Worm (Caenorhabditis elegans): Measurements from ENCODE around the gene Y58A7A.4.
A peak's percentile ranks its signal among the peaks of the same experiment; 100 is the strongest.

Gene Y58A7A.4

ce11 chrV:5088311-5088710 lies 3.5 kb upstream of the Y58A7A.4 start:
- no peak for TF ChIP-seq lin-11 (tag; optimal IDR thresholded peaks at IDR 0.05)
- TF ChIP-seq nhr-6 (tag; optimal IDR thresholded peaks at IDR 0.05): no peak
- no peak for TF ChIP-seq mbf-1 (tag; optimal IDR thresholded peaks at IDR 0.05)
- no peak for TF ChIP-seq egl-27 (tag; optimal IDR thresholded peaks at IDR 0.05)
- TF ChIP-seq unc-39 (tag; optimal IDR thresholded peaks at IDR 0.05): no peak
- TF ChIP-seq lin-39 (tag; optimal IDR thresholded peaks at IDR 0.05): no peak
- TF ChIP-seq ama-1 (optimal IDR thresholded peaks at IDR 0.05): no peak
- TF ChIP-seq nhr-11 (tag; optimal IDR thresholded peaks at IDR 0.05): no peak
- TF ChIP-seq ztf-11 (tag; optimal IDR thresholded peaks at IDR 0.05): no peak
- peak; percentile 39 for TF ChIP-seq sem-4 (tag; optimal IDR thresholded peaks at IDR 0.05)
- TF ChIP-seq Y55F3AM.14 (GFP tag; optimal IDR thresholded peaks at IDR 0.05): no peak
- TF ChIP-seq sma-9 (GFP tag; optimal IDR thresholded peaks at IDR 0.05): peak; percentile 35
- no peak for TF ChIP-seq sma-9 (tag; optimal IDR thresholded peaks at IDR 0.05)
- TF ChIP-seq ceh-16 (tag; optimal IDR thresholded peaks at IDR 0.05): no peak
- no peak for TF ChIP-seq lsy-2 (tag; optimal IDR thresholded peaks at IDR 0.05)
- no peak for TF ChIP-seq nhr-23 (tag; optimal IDR thresholded peaks at IDR 0.05)
- no peak for TF ChIP-seq elt-1 (tag; optimal IDR thresholded peaks at IDR 0.05)
- no peak for TF ChIP-seq aly-2 (tag; optimal IDR thresholded peaks at IDR 0.05)

- TF ChIP-seq fos-1 (tag; optimal IDR thresholded peaks at IDR 0.05) (peak; percentile 10), sem-4 (tag; optimal IDR thresholded peaks at IDR 0.05) (peak; percentile 10), lsy-2 (tag; optimal IDR thresholded peaks at IDR 0.05) (peak in 1 of 2 experiments; percentile 45), nhr-129 (tag; optimal IDR thresholded peaks at IDR 0.05) (peak; percentile 97), sma-9 (GFP tag; optimal IDR thresholded peaks at IDR 0.05) (peak; percentile 82), sma-9 (tag; optimal IDR thresholded peaks at IDR 0.05) (no peak), nhr-237 (tag; optimal IDR thresholded peaks at IDR 0.05) (no peak), nhr-25 (tag; optimal IDR thresholded peaks at IDR 0.05) (no peak), C34F6.9 (tag; optimal IDR thresholded peaks at IDR 0.05) (peak; percentile 25), ZK546.5 (tag; optimal IDR thresholded peaks at IDR 0.05) (no peak), unc-55 (GFP tag; optimal IDR thresholded peaks at IDR 0.05) (peak; percentile 57)
These were observed 2.2 kb upstream of the Y58A7A.4 start, which contains the start of gene Y58A7A.5 for ce11 chrV:5086919-5087404. TSS of gene Y58A7A.5 (minus strand) at chrV:5086969.

ce11 chrV:5080853-5081338 lies 3.9 kb downstream of the Y58A7A.4 start, which contains the start of gene Y58A7A.3:
TSS of gene Y58A7A.3 (minus strand) at chrV:5080903.
- TF ChIP-seq ceh-16 (tag; optimal IDR thresholded peaks at IDR 0.05): no peak
- TF ChIP-seq nhr-25 (tag; optimal IDR thresholded peaks at IDR 0.05): peak; percentile 57
- peak; percentile 62 for TF ChIP-seq C34F6.9 (tag; optimal IDR thresholded peaks at IDR 0.05)
- TF ChIP-seq crh-2 (tag; optimal IDR thresholded peaks at IDR 0.05): peak; percentile 38
- TF ChIP-seq sma-9 (GFP tag; optimal IDR thresholded peaks at IDR 0.05): peak; percentile 33
- TF ChIP-seq sma-9 (tag; optimal IDR thresholded peaks at IDR 0.05): no peak
- TF ChIP-seq lin-11 (tag; optimal IDR thresholded peaks at IDR 0.05): no peak
- peak; percentile 43 for TF ChIP-seq sma-3 (GFP tag; optimal IDR thresholded peaks at IDR 0.05)
- peak; percentile 100 for TF ChIP-seq nhr-129 (tag; optimal IDR thresholded peaks at IDR 0.05)
- TF ChIP-seq mab-5 (tag; optimal IDR thresholded peaks at IDR 0.05): no peak
- TF ChIP-seq lsy-2 (tag; optimal IDR thresholded peaks at IDR 0.05): peak in 1 of 2 experiments; percentile 31
- TF ChIP-seq fos-1 (tag; optimal IDR thresholded peaks at IDR 0.05): peak; percentile 87
- TF ChIP-seq gmeb-1 (tag; optimal IDR thresholded peaks at IDR 0.05): peak; percentile 9
- TF ChIP-seq F13H6.1 (tag; optimal IDR thresholded peaks at IDR 0.05): peak; percentile 17
- peak; percentile 50 for TF ChIP-seq unc-55 (GFP tag; optimal IDR thresholded peaks at IDR 0.05)
- TF ChIP-seq ZK546.5 (tag; optimal IDR thresholded peaks at IDR 0.05): no peak
- no peak for TF ChIP-seq nhr-21 (tag; optimal IDR thresholded peaks at IDR 0.05)
- no peak for TF ChIP-seq zag-1 (tag; optimal IDR thresholded peaks at IDR 0.05)

- no peak for TF ChIP-seq mbf-1 (tag; optimal IDR thresholded peaks at IDR 0.05)
- no peak for TF ChIP-seq ztf-4 (tag; optimal IDR thresholded peaks at IDR 0.05)
- no peak for TF ChIP-seq C34F6.9 (tag; optimal IDR thresholded peaks at IDR 0.05)
- no peak for TF ChIP-seq gmeb-1 (tag; optimal IDR thresholded peaks at IDR 0.05)
- TF ChIP-seq nhr-10 (tag; optimal IDR thresholded peaks at IDR 0.05): no peak
- no peak for TF ChIP-seq lin-13 (GFP tag; optimal IDR thresholded peaks at IDR 0.05)
- TF ChIP-seq elt-3 (tag; optimal IDR thresholded peaks at IDR 0.05): no peak
- no peak for TF ChIP-seq peb-1 (tag; optimal IDR thresholded peaks at IDR 0.05)
- TF ChIP-seq sem-4 (tag; optimal IDR thresholded peaks at IDR 0.05): no peak
- TF ChIP-seq ceh-16 (tag; optimal IDR thresholded peaks at IDR 0.05): no peak
- TF ChIP-seq nhr-21 (tag; optimal IDR thresholded peaks at IDR 0.05): no peak
- no peak for TF ChIP-seq alr-1 (tag; optimal IDR thresholded peaks at IDR 0.05)
These were observed 12.7 kb downstream of the Y58A7A.4 start, which contains the start of gene Y58A7A.2 for ce11 chrV:5072082-5072481. TSS of gene Y58A7A.2 (minus strand) at chrV:5072182.

Data from whole organism, L2 larva.